Fruit fly (Drosophila melanogaster) whole organism, embryonic: ENCODE results near the gene dlp.

Experiments used
- ATbp ChIP-seq: fragments of 200-800 bp; sonication (Bioruptor generic); optimal IDR thresholded peaks from 2 replicates; lab custom pipeline; 2017; ENCODE audit warnings: missing biosample characterization, mild to moderate bottlenecking, missing genetic modification characterization, missing genetic modification reagents
- Adf1 ChIP-seq: fragments of 200-800 bp; sonication (Bioruptor generic); IDR thresholded peaks from 2 replicates; pipeline ENCODE4 v1.3.6; 2022; ENCODE audit warnings: missing biosample characterization, missing genetic modification characterization
- C15 ChIP-seq: fragments of 200-800 bp; sonication (Bioruptor generic); IDR thresholded peaks from 3 replicates; pipeline ENCODE4 v1.3.6; 2022; ENCODE audit warnings: missing biosample characterization, missing genetic modification characterization
- CG10654 ChIP-seq: fragments of 200-800 bp; sonication (Bioruptor generic); optimal IDR thresholded peaks from 2 replicates; lab custom pipeline; 2016; ENCODE audit warnings: missing biosample characterization, missing genetic modification characterization
- CG10959 ChIP-seq: fragments of 200-800 bp; sonication (Bioruptor generic); IDR thresholded peaks from 2 replicates; pipeline ENCODE4 v1.3.6; 2022; ENCODE audit warnings: missing biosample characterization, missing genetic modification characterization
- CG11504 ChIP-seq: fragments of 200-800 bp; sonication (Bioruptor generic); optimal IDR thresholded peaks from 3 replicates; lab custom pipeline; 2019; ENCODE audit warnings: missing biosample characterization, mild to moderate bottlenecking, missing genetic modification characterization, moderate library complexity
- CG11723 ChIP-seq: fragments of 200-800 bp; sonication (Bioruptor generic); optimal IDR thresholded peaks from 2 replicates; lab custom pipeline; 2017; ENCODE audit warnings: missing biosample characterization, mild to moderate bottlenecking, missing genetic modification characterization
- CG12219 ChIP-seq: fragments of 200-800 bp; sonication (Bioruptor generic); optimal IDR thresholded peaks from 3 replicates; lab custom pipeline; 2018; ENCODE audit warnings: missing biosample characterization, mild to moderate bottlenecking, missing genetic modification characterization
- CG12769 ChIP-seq: fragments of 200-800 bp; sonication (Bioruptor generic); optimal IDR thresholded peaks from 2 replicates; lab custom pipeline; 2019; ENCODE audit warnings: missing biosample characterization, mild to moderate bottlenecking, missing genetic modification characterization, moderate library complexity
- CG15269 ChIP-seq: fragments of 200-800 bp; sonication (Bioruptor generic); optimal IDR thresholded peaks from 2 replicates; lab custom pipeline; 2018; ENCODE audit warnings: missing biosample characterization, mild to moderate bottlenecking, missing genetic modification characterization, moderate library complexity
- CG1529 ChIP-seq: fragments of 200-800 bp; sonication (Bioruptor generic); optimal IDR thresholded peaks from 3 replicates; lab custom pipeline; 2018; ENCODE audit warnings: missing biosample characterization, missing genetic modification characterization
- CG17829 ChIP-seq: fragments of 200-800 bp; optimal IDR thresholded peaks from 2 replicates; lab custom pipeline; 2019; ENCODE audit warnings: missing biosample characterization, mild to moderate bottlenecking, missing genetic modification characterization, moderate library complexity
- CG18011 ChIP-seq: fragments of 200-800 bp; sonication (Bioruptor generic); optimal IDR thresholded peaks from 2 replicates; lab custom pipeline; 2017; ENCODE audit warnings: missing biosample characterization, missing genetic modification characterization, mild to moderate bottlenecking, moderate library complexity, missing genotype
- CG2120 ChIP-seq: fragments of 200-800 bp; sonication (Bioruptor generic); optimal IDR thresholded peaks from 3 replicates; lab custom pipeline; 2016; ENCODE audit warnings: missing biosample characterization, missing genetic modification characterization
- CG31441 ChIP-seq: fragments of 200-800 bp; sonication (Bioruptor generic); IDR thresholded peaks from 2 replicates; pipeline ENCODE4 v1.3.6; 2022; ENCODE audit warnings: missing biosample characterization, missing genetic modification characterization
- CG33557 ChIP-seq: fragments of 200-800 bp; sonication (Bioruptor generic); optimal IDR thresholded peaks from 2 replicates; lab custom pipeline; 2019; ENCODE audit warnings: missing biosample characterization, mild to moderate bottlenecking, missing genetic modification characterization, moderate library complexity
- CG34224 ChIP-seq: fragments of 200-800 bp; sonication (Bioruptor generic); IDR thresholded peaks from 3 replicates; pipeline ENCODE4 v1.3.6; 2022; ENCODE audit warnings: missing biosample characterization, missing genetic modification characterization; ENCODE audit not compliant: partially characterized antibody
- CG4854 ChIP-seq: fragments of 200-800 bp; sonication (Bioruptor generic); optimal IDR thresholded peaks from 2 replicates; lab custom pipeline; 2016; ENCODE audit warnings: missing biosample characterization, missing genetic modification characterization, inconsistent platforms
- CG9817 ChIP-seq: fragments of 200-800 bp; sonication (Bioruptor generic); optimal IDR thresholded peaks from 2 replicates; lab custom pipeline; 2018; ENCODE audit warnings: missing biosample characterization, mild to moderate bottlenecking, missing genetic modification characterization, moderate library complexity
- CHES-1-like ChIP-seq: fragments of 200-800 bp; sonication (Bioruptor generic); optimal IDR thresholded peaks from 2 replicates; lab custom pipeline; 2016; ENCODE audit warnings: missing biosample characterization, missing genetic modification characterization
- E2f2 ChIP-seq: fragments of 200-800 bp; sonication (Bioruptor generic); IDR thresholded peaks from 2 replicates; pipeline ENCODE4 v1.3.6; 2022; ENCODE audit warnings: missing biosample characterization, missing genetic modification characterization
- Ets97D ChIP-seq: fragments of 200-800 bp; sonication (Bioruptor generic); optimal IDR thresholded peaks from 3 replicates; lab custom pipeline; 2016; ENCODE audit warnings: missing biosample characterization, missing genetic modification characterization
- Lim3 ChIP-seq: fragments of 200-800 bp; sonication (Bioruptor generic); IDR thresholded peaks from 2 replicates; pipeline ENCODE4 v1.3.6; 2022; ENCODE audit warnings: missing biosample characterization, missing genetic modification characterization
- Nf-YB ChIP-seq: fragments of 200-800 bp; sonication (Bioruptor generic); optimal IDR thresholded peaks from 3 replicates; lab custom pipeline; 2019; ENCODE audit warnings: missing biosample characterization, mild to moderate bottlenecking, missing genetic modification characterization, moderate library complexity
- Ravus ChIP-seq: fragments of 200-800 bp; sonication (Bioruptor generic); IDR thresholded peaks from 2 replicates; pipeline ENCODE4 v1.3.6; 2022; ENCODE audit warnings: missing biosample characterization, missing genetic modification characterization
- Ssrp ChIP-seq: fragments of 200-800 bp; sonication (Bioruptor generic); optimal IDR thresholded peaks from 2 replicates; lab custom pipeline; 2018; ENCODE audit warnings: missing biosample characterization, mild to moderate bottlenecking, missing genetic modification characterization, moderate library complexity
- ap ChIP-seq: fragments of 200-800 bp; sonication (Bioruptor generic); IDR thresholded peaks from 2 replicates; pipeline ENCODE4 v1.3.6; 2022; ENCODE audit warnings: missing biosample characterization, missing genetic modification characterization
- ash1 ChIP-seq: fragments of 200-800 bp; sonication (Bioruptor generic); optimal IDR thresholded peaks from 2 replicates; lab custom pipeline; 2018; ENCODE audit warnings: missing biosample characterization, mild to moderate bottlenecking, missing genetic modification characterization
- bbx ChIP-seq: fragments of 200-800 bp; sonication (Bioruptor generic); IDR thresholded peaks from 2 replicates; pipeline ENCODE4 v1.3.6; 2022; ENCODE audit warnings: missing biosample characterization, missing genetic modification characterization; ENCODE audit not compliant: partially characterized antibody
- btn ChIP-seq: fragments of 200-800 bp; sonication (Bioruptor generic); optimal IDR thresholded peaks from 2 replicates; lab custom pipeline; 2016; ENCODE audit warnings: missing biosample characterization, missing genetic modification characterization
- cg ChIP-seq: fragments of 200-800 bp; sonication (Bioruptor generic); optimal IDR thresholded peaks from 3 replicates; lab custom pipeline; 2019; ENCODE audit warnings: missing biosample characterization, mild to moderate bottlenecking, missing genetic modification characterization, moderate library complexity
- corto ChIP-seq: fragments of 200-800 bp; sonication (Bioruptor generic); optimal IDR thresholded peaks from 2 replicates; lab custom pipeline; 2016; ENCODE audit warnings: missing biosample characterization, mild to moderate bottlenecking, missing genetic modification characterization, moderate library complexity
- dati ChIP-seq: fragments of 200-800 bp; sonication (Bioruptor generic); IDR thresholded peaks from 2 replicates; pipeline ENCODE4 v1.3.6; 2022; ENCODE audit warnings: missing biosample characterization, missing genetic modification characterization
- fd96Cb ChIP-seq: fragments of 200-800 bp; sonication (Bioruptor generic); optimal IDR thresholded peaks from 2 replicates; lab custom pipeline; 2018; ENCODE audit warnings: missing biosample characterization, mild to moderate bottlenecking, missing genetic modification characterization, moderate library complexity
- gcm ChIP-seq: fragments of 200-800 bp; sonication (Bioruptor generic); optimal IDR thresholded peaks from 2 replicates; lab custom pipeline; 2019; ENCODE audit warnings: missing biosample characterization, mild to moderate bottlenecking, missing genetic modification characterization, moderate library complexity
- ind ChIP-seq: fragments of 200-800 bp; sonication (Bioruptor generic); optimal IDR thresholded peaks from 3 replicates; lab custom pipeline; 2016; ENCODE audit warnings: missing biosample characterization, missing genetic modification characterization
- jigr1 ChIP-seq: fragments of 200-800 bp; sonication (Bioruptor generic); IDR thresholded peaks from 3 replicates; pipeline ENCODE4 v1.3.6; 2022; ENCODE audit warnings: missing biosample characterization, missing genetic modification characterization
- nerfin-1 ChIP-seq: fragments of 200-800 bp; sonication (Bioruptor generic); optimal IDR thresholded peaks from 3 replicates; lab custom pipeline; 2019; ENCODE audit warnings: missing biosample characterization, mild to moderate bottlenecking, missing genetic modification characterization, moderate library complexity
- otp ChIP-seq: fragments of 200-800 bp; sonication (Bioruptor generic); IDR thresholded peaks from 3 replicates; pipeline ENCODE4, ENCODE4 v1.3.6; 2022; ENCODE audit warnings: missing biosample characterization, missing genetic modification characterization
- peb ChIP-seq: fragments of 200-800 bp; sonication (Bioruptor generic); IDR thresholded peaks from 2 replicates; pipeline ENCODE4 v1.3.6; 2022; ENCODE audit warnings: missing biosample characterization, missing genetic modification characterization
- repo ChIP-seq: fragments of 200-800 bp; sonication (Bioruptor generic); optimal IDR thresholded peaks from 2 replicates; lab custom pipeline; 2016; ENCODE audit warnings: missing biosample characterization, missing genetic modification characterization
- slbo ChIP-seq: fragments of 200-800 bp; sonication (Bioruptor generic); IDR thresholded peaks from 2 replicates; pipeline ENCODE4 v1.3.6; 2022; ENCODE audit warnings: missing biosample characterization, missing genetic modification characterization
- slp2 ChIP-seq: fragments of 200-800 bp; sonication (Bioruptor generic); optimal IDR thresholded peaks from 2 replicates; lab custom pipeline; 2016; ENCODE audit warnings: missing biosample characterization, missing genetic modification characterization
- sr ChIP-seq: fragments of 200-800 bp; sonication (Bioruptor generic); IDR thresholded peaks from 3 replicates; pipeline ENCODE4 v1.3.6; 2022; ENCODE audit warnings: missing biosample characterization, missing genetic modification characterization
- stwl ChIP-seq: fragments of 200-800 bp; sonication (Bioruptor generic); optimal IDR thresholded peaks from 3 replicates; lab custom pipeline; 2018; ENCODE audit warnings: missing biosample characterization, mild to moderate bottlenecking, missing genetic modification characterization, moderate library complexity
- sug ChIP-seq: fragments of 200-800 bp; optimal IDR thresholded peaks from 2 replicates; lab custom pipeline; 2019; ENCODE audit warnings: missing biosample characterization, mild to moderate bottlenecking, missing genetic modification characterization, moderate library complexity
- z ChIP-seq: fragments of 200-800 bp; sonication (Bioruptor generic); IDR thresholded peaks from 3 replicates; pipeline ENCODE4 v1.3.6; 2022; ENCODE audit warnings: missing biosample characterization, missing genetic modification characterization
- zen2 ChIP-seq: fragments of 200-800 bp; sonication (Bioruptor generic); IDR thresholded peaks from 3 replicates; pipeline ENCODE4 v1.3.6; 2022; ENCODE audit warnings: missing biosample characterization, missing genetic modification characterization; ENCODE audit not compliant: partially characterized antibody
- zf30C ChIP-seq: fragments of 200-800 bp; sonication (Bioruptor generic); optimal IDR thresholded peaks from 3 replicates; lab custom pipeline; 2018; ENCODE audit warnings: missing biosample characterization, mild to moderate bottlenecking, missing genetic modification characterization

dlp gene

DNA sequence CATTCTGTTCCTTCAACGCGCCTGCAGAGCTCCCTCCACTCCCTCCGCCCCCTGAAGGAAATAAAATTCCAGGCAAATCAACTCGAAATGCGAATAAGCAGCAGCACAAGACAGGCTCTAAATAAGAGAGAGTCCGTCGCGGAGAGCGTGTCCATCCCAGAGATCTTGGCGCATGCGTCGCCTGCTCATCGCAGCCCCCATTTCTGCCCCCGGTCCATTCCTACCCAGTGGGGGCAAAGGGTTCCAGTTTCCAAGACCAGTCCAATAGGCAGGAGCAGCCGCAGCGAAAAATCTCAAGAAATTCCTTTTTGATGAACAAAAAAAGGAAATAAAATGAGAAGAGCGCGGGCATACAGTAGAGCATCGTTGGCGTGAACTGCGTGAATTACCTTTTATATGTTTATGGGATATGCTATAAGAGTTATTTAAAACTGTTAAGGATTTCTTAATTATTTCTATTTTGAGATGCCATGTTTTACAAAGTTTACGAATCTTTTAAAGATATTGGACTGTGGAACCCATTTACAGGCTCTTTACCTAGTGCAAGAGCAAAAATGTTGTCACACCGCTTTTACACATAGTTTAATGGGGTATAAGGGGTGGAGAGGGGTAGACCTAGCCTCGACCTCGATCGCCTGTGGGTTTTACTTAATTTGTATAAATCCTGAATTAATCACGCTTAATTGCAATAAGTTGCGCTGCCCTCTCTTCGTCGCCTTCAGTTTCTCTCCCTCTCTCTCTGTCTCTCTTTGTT lies 1.8 kb downstream of the dlp start (continued):
- TF ChIP-seq Lim3 (GFP tag; lab: Robert Waterston, UW): no peak
- peak; percentile 10 for TF ChIP-seq gcm
- no peak for TF ChIP-seq Adf1 (GFP tag; lab: Robert Waterston, UW)
- TF ChIP-seq Ravus (GFP tag; lab: Robert Waterston, UW): no peak
- no peak for TF ChIP-seq dati (GFP tag; lab: Robert Waterston, UW)
- peak; percentile 51 for TF ChIP-seq CG11504 (tag; lab: Kevin White, UChicago)
- no peak for TF ChIP-seq ash1 (GFP tag; lab: Kevin White, UChicago)
- TF ChIP-seq CG10654 (GFP tag; lab: Kevin White, UChicago): no peak
- TF ChIP-seq stwl (tag; lab: Kevin White, UChicago): no peak
- no peak for TF ChIP-seq peb (GFP tag; lab: Robert Waterston, UW)
- TF ChIP-seq slp2: no peak
- TF ChIP-seq sug (tag; lab: Kevin White, UChicago): no peak
- TF ChIP-seq CG1529 (GFP tag; lab: Kevin White, UChicago): no peak
- peak; percentile 35 for TF ChIP-seq Ssrp (tag; lab: Kevin White, UChicago)
- TF ChIP-seq otp (GFP tag; lab: Robert Waterston, UW): 0 out of 3 replicates have a peak, but pooled peaks have one; percentile 49
- no peak for TF ChIP-seq CG33557 (GFP tag; lab: Kevin White, UChicago)
- peak; percentile 4 for TF ChIP-seq CG2120 (GFP tag; lab: Kevin White, UChicago)
- peak; percentile 37; the same call in 1 of the 2 replicates for TF ChIP-seq slbo (GFP tag; lab: Robert Waterston, UW)
- TF ChIP-seq CG18011: no peak
- peak; percentile 73 for TF ChIP-seq corto (GFP tag; lab: Kevin White, UChicago)
- TF ChIP-seq Ets97D: no peak
- TF ChIP-seq C15 (GFP tag; lab: Robert Waterston, UW): no peak
- TF ChIP-seq CG10959 (GFP tag; lab: Robert Waterston, UW): 0 out of 2 replicates have a peak, but pooled peaks have one; percentile 20
- no peak for TF ChIP-seq repo
- no peak for TF ChIP-seq cg
- TF ChIP-seq CG34224 (GFP tag; lab: Robert Waterston, UW): no peak
- no peak for TF ChIP-seq zf30C (GFP tag; lab: Kevin White, UChicago)
- TF ChIP-seq zen2 (GFP tag; lab: Robert Waterston, UW): no peak
- peak; percentile 2 for TF ChIP-seq CG17829 (tag; lab: Kevin White, UChicago)
- no peak for TF ChIP-seq jigr1
- TF ChIP-seq CG12769 (tag; lab: Kevin White, UChicago): no peak
- TF ChIP-seq fd96Cb (tag; lab: Kevin White, UChicago): peak; percentile 46
- no peak for TF ChIP-seq CG12219 (GFP tag; lab: Kevin White, UChicago)
- no peak for TF ChIP-seq sr (GFP tag; lab: Robert Waterston, UW)
- peak; percentile 23; the same call in 1 of the 2 replicates for TF ChIP-seq E2f2 (GFP tag; lab: Robert Waterston, UW)
- TF ChIP-seq Nf-YB: no peak
- TF ChIP-seq CG11723 (GFP tag; lab: Kevin White, UChicago): no peak
- TF ChIP-seq CG9817: peak; percentile 12
- TF ChIP-seq CG15269 (tag; lab: Kevin White, UChicago): peak; percentile 8
- TF ChIP-seq CG31441: 0 out of 2 replicates have a peak, but pooled peaks have one; percentile 39
- no peak for TF ChIP-seq bbx
- peak; percentile 35 for TF ChIP-seq ind (GFP tag; lab: Kevin White, UChicago)
- TF ChIP-seq z (GFP tag; lab: Robert Waterston, UW): no peak
- TF ChIP-seq CG4854 (GFP tag; lab: Kevin White, UChicago): no peak
- peak; percentile 33 for TF ChIP-seq ATbp (GFP tag; lab: Kevin White, UChicago)
- TF ChIP-seq ap (GFP tag; lab: Robert Waterston, UW): 0 out of 2 replicates have a peak, but pooled peaks have one; percentile 17
- TF ChIP-seq btn: no peak
- no peak for TF ChIP-seq nerfin-1 (tag; lab: Kevin White, UChicago)
- TF ChIP-seq CHES-1-like (GFP tag; lab: Kevin White, UChicago): no peak
